Worm (Caenorhabditis elegans): Measurements from ENCODE around the gene Y62H9A.3.
A peak's percentile ranks its signal among the peaks of the same experiment; 100 is the strongest.

Gene Y62H9A.3

ce11 chrX:11924158-11924557 lies 44.4 kb upstream of the Y62H9A.3 start, which contains the start of gene F55G7.1 (continued):
- TF ChIP-seq egl-44 (GFP tag; IDR thresholded peaks at IDR 0.05): no peak
- TF ChIP-seq let-526 (GFP tag; IDR thresholded peaks at IDR 0.05): no peak
- TF ChIP-seq nfya-1 (tag; optimal IDR thresholded peaks at IDR 0.05; ENCODE audit: borderline replicate concordance, insufficient read depth): no peak
- no peak for TF ChIP-seq D2030.7 (GFP tag; IDR thresholded peaks at IDR 0.05)
- no peak for TF ChIP-seq ccch-3 (GFP tag; optimal IDR thresholded peaks at IDR 0.05)
- TF ChIP-seq T07F8.4 (tag; optimal IDR thresholded peaks at IDR 0.05): no peak
- TF ChIP-seq nhr-90 (tag; optimal IDR thresholded peaks at IDR 0.05): no peak
- TF ChIP-seq ztf-26 (tag; optimal IDR thresholded peaks at IDR 0.05): peak; percentile 71
- no peak for TF ChIP-seq lin-26 (GFP tag; IDR thresholded peaks at IDR 0.05)
- no peak for TF ChIP-seq nhr-120 (GFP tag; IDR thresholded peaks at IDR 0.05)
- no peak for TF ChIP-seq athp-1 (tag; optimal IDR thresholded peaks at IDR 0.05)
- no peak for TF ChIP-seq ekl-4 (GFP tag; IDR thresholded peaks at IDR 0.05)
- no peak for TF ChIP-seq aptf-3 (GFP tag; IDR thresholded peaks at IDR 0.05)
- no peak for TF ChIP-seq unc-130 (GFP tag; optimal IDR thresholded peaks at IDR 0.05)
- no peak for TF ChIP-seq nfyb-1 (GFP tag; IDR thresholded peaks at IDR 0.05)
- TF ChIP-seq Y56A3A.18 (GFP tag; IDR thresholded peaks at IDR 0.05): peak; percentile 63; the same call in 1 of the 2 replicates
- no peak for TF ChIP-seq snpc-4 (GFP tag; optimal IDR thresholded peaks at IDR 0.05)
- TF ChIP-seq snpc-4 (tag; optimal IDR thresholded peaks at IDR 0.05): peak in 2 of 4 experiments; percentile 19 to 82
- TF ChIP-seq K11D2.4 (GFP tag; IDR thresholded peaks at IDR 0.05): peak; percentile 56; the same call in 1 of the 2 replicates
- TF ChIP-seq F37B4.10 (GFP tag; IDR thresholded peaks at IDR 0.05): no peak
- no peak for TF ChIP-seq let-607 (tag; optimal IDR thresholded peaks at IDR 0.05)
- no peak for TF ChIP-seq bed-2 (GFP tag; IDR thresholded peaks at IDR 0.05)
- peak; percentile 71; the same call in 1 of the 2 replicates for TF ChIP-seq dox-1 (GFP tag; IDR thresholded peaks at IDR 0.05)
- TF ChIP-seq ceh-40 (GFP tag; IDR thresholded peaks at IDR 0.05): no peak
- TF ChIP-seq hmg-20 (GFP tag; IDR thresholded peaks at IDR 0.05): peak; percentile 18; the same call in 1 of the 2 replicates
- TF ChIP-seq rpc-1 (optimal IDR thresholded peaks at IDR 0.05): no peak
- TF ChIP-seq rpc-1 (tag; optimal IDR thresholded peaks at IDR 0.05): no peak
- no peak for TF ChIP-seq B0019.2 (GFP tag; conservative IDR thresholded peaks at IDR 0.05)
- TF ChIP-seq lir-1 (GFP tag; conservative IDR thresholded peaks at IDR 0.05): no peak
- no peak for TF ChIP-seq efl-1 (GFP tag; optimal IDR thresholded peaks at IDR 0.05)
- no peak; the same call in 1 of the 2 replicates for TF ChIP-seq Y53G8AR.9 (GFP tag; conservative IDR thresholded peaks at IDR 0.05)
- peak; percentile 28 for TF ChIP-seq B0261.1 (tag; optimal IDR thresholded peaks at IDR 0.05)
- TF ChIP-seq repo-1 (tag; optimal IDR thresholded peaks at IDR 0.05): no peak
- TF ChIP-seq ceh-100 (GFP tag; IDR thresholded peaks at IDR 0.05): no peak
- TF ChIP-seq unc-62 (GFP tag; optimal IDR thresholded peaks at IDR 0.05): no peak
- TF ChIP-seq pbrm-1 (GFP tag; IDR thresholded peaks at IDR 0.05): no peak
- no peak for TF ChIP-seq Y95B8A.8 (GFP tag; IDR thresholded peaks at IDR 0.05)
- no peak for TF ChIP-seq ztf-3 (GFP tag; optimal IDR thresholded peaks at IDR 0.05)
- no peak for TF ChIP-seq lsy-27 (tag; optimal IDR thresholded peaks at IDR 0.05; ENCODE audit: borderline replicate concordance, insufficient read depth)
- TF ChIP-seq gei-17 (GFP tag; optimal IDR thresholded peaks at IDR 0.05): peak; percentile 92
- no peak for TF ChIP-seq ztf-22 (GFP tag; optimal IDR thresholded peaks at IDR 0.05)
- no peak for TF ChIP-seq F33H1.4 (GFP tag; IDR thresholded peaks at IDR 0.05)
- no peak for TF ChIP-seq xnd-1 (tag; optimal IDR thresholded peaks at IDR 0.05)

Measured in whole organism, young adult.